Worm (Caenorhabditis elegans) whole organism, L2 larva: Measurements from ENCODE around the gene mdt-11.
"Not testable (repeated sequence)": the region's sequence is repeated elsewhere in the genome, so short reads cannot be mapped to it uniquely, and the experiment has no call there.

Source experiments
- C34F6.9 ChIP-seq: fragments of 150-350 bp; optimal IDR thresholded peaks from 2 replicates; lab custom pipeline; 2014; ENCODE audit warnings: missing biosample characterization, missing genetic modification characterization
- ZK546.5 ChIP-seq: sonication (generic microtip); optimal IDR thresholded peaks from 2 replicates; lab custom pipeline; 2017; ENCODE audit warnings: missing biosample characterization, missing genetic modification characterization
- ama-1 ChIP-seq: fragments of 150-350 bp; optimal IDR thresholded peaks from 2 replicates; lab custom pipeline; 2018; ENCODE audit warnings: inconsistent platforms
- blmp-1 ChIP-seq: sonication (generic microtip); optimal IDR thresholded peaks from 2 replicates; lab custom pipeline; 2017; ENCODE audit warnings: missing genetic modification characterization, mild to moderate bottlenecking, missing compliant biosample characterization, antibody characterized with exemption, moderate library complexity; ENCODE audit not compliant: insufficient read depth
- ceh-16 ChIP-seq: fragments of 150-350 bp; optimal IDR thresholded peaks from 2 replicates; lab custom pipeline; 2014; ENCODE audit warnings: missing biosample characterization, missing genetic modification characterization
- ceh-82 ChIP-seq: fragments of 150-350 bp; optimal IDR thresholded peaks from 2 replicates; lab custom pipeline; 2014; ENCODE audit warnings: missing biosample characterization, missing genetic modification characterization
- crh-2 ChIP-seq: sonication (generic microtip); optimal IDR thresholded peaks from 2 replicates; lab custom pipeline; 2017; ENCODE audit warnings: missing biosample characterization, missing genetic modification characterization
- dmd-4 ChIP-seq: sonication (generic microtip); optimal IDR thresholded peaks from 2 replicates; lab custom pipeline; 2017; ENCODE audit warnings: missing biosample characterization, missing genetic modification characterization
- elt-1 ChIP-seq: fragments of 150-350 bp; optimal IDR thresholded peaks from 2 replicates; lab custom pipeline; 2014; ENCODE audit warnings: missing biosample characterization, missing genetic modification characterization
- elt-3 ChIP-seq: sonication (generic microtip); optimal IDR thresholded peaks from 2 replicates; lab custom pipeline; 2017; ENCODE audit warnings: missing biosample characterization, missing genetic modification characterization
- gmeb-1 ChIP-seq: fragments of 150-350 bp; optimal IDR thresholded peaks from 2 replicates; lab custom pipeline; 2014; ENCODE audit warnings: missing biosample characterization, missing genetic modification characterization
- lin-11 ChIP-seq: fragments of 150-350 bp; sonication (generic microtip); optimal IDR thresholded peaks from 2 replicates; lab custom pipeline; 2014; ENCODE audit warnings: missing biosample characterization, missing genetic modification characterization, inconsistent platforms, mixed read lengths
- lin-39 ChIP-seq: fragments of 150-350 bp; optimal IDR thresholded peaks from 2 replicates; lab custom pipeline; 2014; ENCODE audit warnings: missing biosample characterization, missing genetic modification reagents, missing genetic modification characterization
- lsy-2 ChIP-seq, 2 experiments: fragments of 150-350 bp in 1 of 2; sonication (generic microtip) in 1 of 2; optimal IDR thresholded peaks; 2 replicates each; lab custom pipeline; 2014 to 2017; ENCODE audit warnings: missing biosample characterization in 2 of 2, missing genetic modification characterization in 2 of 2
- mab-5 ChIP-seq: fragments of 150-350 bp; optimal IDR thresholded peaks from 2 replicates; lab custom pipeline; 2014; ENCODE audit warnings: missing biosample characterization, missing genetic modification characterization
- mbf-1 ChIP-seq: sonication (generic microtip); optimal IDR thresholded peaks from 2 replicates; lab custom pipeline; 2017; ENCODE audit warnings: missing biosample characterization, missing genetic modification characterization
- mdl-1 ChIP-seq, 2 experiments: fragments of 150-350 bp in 1 of 2; sonication (generic microtip) in 1 of 2; optimal IDR thresholded peaks; 2 replicates each; lab custom pipeline; 2017; ENCODE audit warnings: missing biosample characterization in 2 of 2, missing genetic modification characterization in 2 of 2
- nhr-12 ChIP-seq: fragments of 150-350 bp; optimal IDR thresholded peaks from 2 replicates; lab custom pipeline; 2014; ENCODE audit warnings: missing biosample characterization, missing genetic modification characterization
- nhr-129 ChIP-seq: fragments of 150-350 bp; optimal IDR thresholded peaks from 2 replicates; lab custom pipeline; 2014; ENCODE audit warnings: missing biosample characterization, missing genetic modification characterization
- nhr-23 ChIP-seq: fragments of 150-350 bp; optimal IDR thresholded peaks from 2 replicates; lab custom pipeline; 2014; ENCODE audit warnings: missing biosample characterization, missing genetic modification reagents, missing genetic modification characterization
- nhr-237 ChIP-seq: fragments of 150-350 bp; optimal IDR thresholded peaks from 2 replicates; lab custom pipeline; 2014; ENCODE audit warnings: missing biosample characterization, missing genetic modification characterization
- nhr-6 ChIP-seq: fragments of 150-350 bp; optimal IDR thresholded peaks from 2 replicates; lab custom pipeline; 2014; ENCODE audit warnings: missing biosample characterization, missing genetic modification characterization
- nhr-77 ChIP-seq: fragments of 150-350 bp; optimal IDR thresholded peaks from 2 replicates; lab custom pipeline; 2014; ENCODE audit warnings: missing biosample characterization, missing genetic modification characterization
- sem-4 ChIP-seq: fragments of 150-350 bp; optimal IDR thresholded peaks from 2 replicates; lab custom pipeline; 2014; ENCODE audit warnings: missing biosample characterization, missing genetic modification reagents, missing genetic modification characterization
- skn-1 ChIP-seq: sonication (generic microtip); optimal IDR thresholded peaks from 2 replicates; lab custom pipeline; 2017; ENCODE audit warnings: missing biosample characterization, missing genetic modification characterization
- sma-3 ChIP-seq: sonication (generic microtip); optimal IDR thresholded peaks from 2 replicates; lab custom pipeline; 2016; ENCODE audit warnings: missing genetic modification reagents, missing genetic modification characterization, missing compliant biosample characterization
- sma-9 ChIP-seq, 2 experiments: fragments of 150-350 bp in 1 of 2; sonication (generic microtip) in 1 of 2; optimal IDR thresholded peaks; 2 replicates each; lab custom pipeline; 2014 to 2016; ENCODE audit warnings: missing genetic modification characterization in 2 of 2, mild to moderate bottlenecking in 1 of 2, missing biosample characterization in 1 of 2, missing compliant biosample characterization in 1 of 2, missing genetic modification reagents in 1 of 2, moderate library complexity in 1 of 2
- snpc-4 ChIP-seq: fragments of 150-350 bp; optimal IDR thresholded peaks from 2 replicates; lab custom pipeline; 2014; ENCODE audit warnings: missing biosample characterization, missing genetic modification characterization
- unc-39 ChIP-seq: fragments of 150-350 bp; optimal IDR thresholded peaks from 2 replicates; lab custom pipeline; 2014; ENCODE audit warnings: missing biosample characterization, missing genetic modification characterization
- unc-62 ChIP-seq: fragments of 150-350 bp; optimal IDR thresholded peaks from 2 replicates; lab custom pipeline; 2014; ENCODE audit warnings: missing biosample characterization, missing genetic modification reagents, missing genetic modification characterization
- zag-1 ChIP-seq: fragments of 150-350 bp; optimal IDR thresholded peaks from 2 replicates; lab custom pipeline; 2014; ENCODE audit warnings: missing biosample characterization, missing genetic modification characterization
- ztf-1 ChIP-seq: fragments of 200-800 bp; sonication (Bioruptor generic); conservative IDR thresholded peaks from 2 replicates; pipeline ENCODE4 v1.3.6; 2022; ENCODE audit warnings: missing genetic modification characterization, missing compliant biosample characterization
- ztf-11 ChIP-seq: sonication (generic microtip); optimal IDR thresholded peaks from 2 replicates; lab custom pipeline; 2017; ENCODE audit warnings: missing biosample characterization, missing genetic modification characterization
- ztf-4 ChIP-seq: fragments of 150-350 bp; optimal IDR thresholded peaks from 2 replicates; lab custom pipeline; 2014; ENCODE audit warnings: missing biosample characterization, missing genetic modification characterization

The mdt-11 gene

ce11 chrIII:5020924-5021323, at the start of gene mdt-11:
TSS of gene mdt-11 (plus strand) at chrIII:5021224.
- TF ChIP-seq zag-1, result no peak
- TF ChIP-seq blmp-1 (tag; lab: Kevin White, UChicago), result no peak
- TF ChIP-seq mdl-1 (tag; optimal IDR thresholded peaks at IDR 0.05; lab: Kevin White, UChicago), result no peak
- no peak for TF ChIP-seq C34F6.9 (tag; lab: Kevin White, UChicago)
- no peak for TF ChIP-seq ZK546.5 (tag; lab: Kevin White, UChicago)
- no peak for TF ChIP-seq mab-5
- no peak for TF ChIP-seq lsy-2 (tag; optimal IDR thresholded peaks at IDR 0.05; lab: Kevin White, UChicago)
- TF ChIP-seq ztf-4, result no peak
- TF ChIP-seq ama-1 (lab: Kevin White, UChicago), result no peak
- TF ChIP-seq lin-11 (tag; lab: Kevin White, UChicago), result no peak
- TF ChIP-seq sem-4 (tag; lab: Kevin White, UChicago), result no peak
- no peak for TF ChIP-seq ztf-1 (GFP tag; lab: Robert Waterston, UW)
- TF ChIP-seq nhr-6 (tag; lab: Kevin White, UChicago), result no peak
- TF ChIP-seq nhr-237, result no peak
- TF ChIP-seq lin-39, result no peak
- TF ChIP-seq nhr-129 (tag; lab: Kevin White, UChicago), result no peak
- no peak for TF ChIP-seq crh-2 (tag; lab: Kevin White, UChicago)
- TF ChIP-seq mbf-1 (tag; lab: Kevin White, UChicago), result no peak
- no peak for TF ChIP-seq nhr-77 (tag; lab: Kevin White, UChicago)

ce11 chrIII:4980367-4980766, 40.7 kb upstream of the mdt-11 start, which contains the start of gene C27F2.6:
TSS of gene C27F2.6 (minus strand) at chrIII:4980467.
- TF ChIP-seq dmd-4; snpc-4 (tag; lab: Kevin White, UChicago); lsy-2 (tag; optimal IDR thresholded peaks at IDR 0.05; lab: Kevin White, UChicago): not testable (repeated sequence)
- TF ChIP-seq, all 48 proteins: peak for 0; not testable (repeated sequence) for 48

ce11 chrIII:4983961-4984360, 37.1 kb upstream of the mdt-11 start:
- TF ChIP-seq elt-3 (tag; lab: Kevin White, UChicago), result no peak
- no peak for TF ChIP-seq nhr-237
- no peak for TF ChIP-seq unc-39 (tag; lab: Kevin White, UChicago)
- TF ChIP-seq unc-62, result no peak
- no peak for TF ChIP-seq mdl-1 (tag; optimal IDR thresholded peaks at IDR 0.05; lab: Kevin White, UChicago)
- TF ChIP-seq lin-39, result no peak
- no peak for TF ChIP-seq nhr-23
- TF ChIP-seq skn-1 (tag; lab: Kevin White, UChicago), result no peak
- no peak for TF ChIP-seq ztf-11 (tag; lab: Kevin White, UChicago)
- no peak for TF ChIP-seq ceh-82 (tag; lab: Kevin White, UChicago)
- TF ChIP-seq elt-1, result no peak
- TF ChIP-seq nhr-77 (tag; lab: Kevin White, UChicago), result no peak
- no peak for TF ChIP-seq sma-9 (GFP tag; optimal IDR thresholded peaks at IDR 0.05; lab: Kevin White, UChicago)
- no peak for TF ChIP-seq sma-9 (tag; optimal IDR thresholded peaks at IDR 0.05; lab: Kevin White, UChicago)
- TF ChIP-seq nhr-12 (tag; lab: Kevin White, UChicago), result no peak
- no peak for TF ChIP-seq sma-3
- TF ChIP-seq crh-2 (tag; lab: Kevin White, UChicago), result no peak
- TF ChIP-seq gmeb-1 (tag; lab: Kevin White, UChicago), result no peak
- TF ChIP-seq mbf-1 (tag; lab: Kevin White, UChicago), result no peak
- TF ChIP-seq blmp-1 (tag; lab: Kevin White, UChicago), result no peak
- TF ChIP-seq ceh-16 (tag; lab: Kevin White, UChicago), result no peak

ce11 chrIII:4984444-4985086, 36.5 kb upstream of the mdt-11 start, which contains the start of gene C27F2.7:
TSS of gene C27F2.7 (minus strand) at chrIII:4984494.
- TF ChIP-seq dmd-4, result no peak
- TF ChIP-seq nhr-23, result no peak
- no peak for TF ChIP-seq nhr-12 (tag; lab: Kevin White, UChicago)

ce11 chrIII:4986790-4987259, 34.2 kb upstream of the mdt-11 start, which contains the start of the genes C27F2.10 and wdr-60:
TSS of gene C27F2.10 (minus strand) at chrIII:4986898.
TSS of gene wdr-60 (plus strand) at chrIII:4987209.
- TF ChIP-seq lsy-2 (tag; optimal IDR thresholded peaks at IDR 0.05; lab: Kevin White, UChicago) (peak in 1 of 2 experiments; percentile 55), skn-1 (tag; lab: Kevin White, UChicago) (no peak), sma-9 (GFP tag; optimal IDR thresholded peaks at IDR 0.05; lab: Kevin White, UChicago) (peak; percentile 12), sma-9 (tag; optimal IDR thresholded peaks at IDR 0.05; lab: Kevin White, UChicago) (no peak), gmeb-1 (tag; lab: Kevin White, UChicago) (peak; percentile 80)
